Fruit fly (Drosophila melanogaster) whole organism, embryonic: Measurements from ENCODE around the gene TMEM216.

Experiments
- Ada2b ChIP-seq: fragments of 200-800 bp; sonication (Bioruptor generic); IDR thresholded peaks from 2 replicates; pipeline ENCODE4 v1.3.6; 2022; ENCODE audit warnings: missing biosample characterization, missing genetic modification characterization
- Adf1 ChIP-seq: fragments of 200-800 bp; sonication (Bioruptor generic); IDR thresholded peaks from 2 replicates; pipeline ENCODE4 v1.3.6; 2022; ENCODE audit warnings: missing biosample characterization, missing genetic modification characterization
- C15 ChIP-seq: fragments of 200-800 bp; sonication (Bioruptor generic); IDR thresholded peaks from 3 replicates; pipeline ENCODE4 v1.3.6; 2022; ENCODE audit warnings: missing biosample characterization, missing genetic modification characterization
- CG10147 ChIP-seq: fragments of 200-800 bp; sonication (Bioruptor generic); optimal IDR thresholded peaks from 2 replicates; lab custom pipeline; 2019; ENCODE audit warnings: missing biosample characterization, mild to moderate bottlenecking, missing genetic modification characterization, moderate library complexity
- CG11085 ChIP-seq: fragments of 200-800 bp; sonication (Bioruptor generic); IDR thresholded peaks from 2 replicates; pipeline ENCODE4 v1.3.6; 2022; ENCODE audit warnings: missing biosample characterization, missing genetic modification characterization
- CG12391 ChIP-seq: fragments of 200-800 bp; sonication (Bioruptor generic); optimal IDR thresholded peaks from 3 replicates; lab custom pipeline; 2018; ENCODE audit warnings: missing biosample characterization, mild to moderate bottlenecking, missing genetic modification characterization, moderate library complexity
- CG13624 ChIP-seq: fragments of 200-800 bp; sonication (Bioruptor generic); optimal IDR thresholded peaks from 2 replicates; lab custom pipeline; 2016; ENCODE audit warnings: missing biosample characterization, missing genetic modification characterization
- CG16779 ChIP-seq: fragments of 200-800 bp; sonication (Bioruptor generic); IDR thresholded peaks from 2 replicates; pipeline ENCODE4 v1.3.6; 2022; ENCODE audit warnings: missing biosample characterization, missing genetic modification characterization
- CG16813 ChIP-seq: fragments of 200-800 bp; sonication (Bioruptor generic); IDR thresholded peaks from 3 replicates; pipeline ENCODE4 v1.3.6; 2022; ENCODE audit warnings: missing biosample characterization, missing genetic modification characterization; ENCODE audit not compliant: partially characterized antibody
- CG16815 ChIP-seq: fragments of 200-800 bp; sonication (Bioruptor generic); optimal IDR thresholded peaks from 3 replicates; lab custom pipeline; 2017; ENCODE audit warnings: missing biosample characterization, mild to moderate bottlenecking, missing genetic modification characterization
- CG16863 ChIP-seq: fragments of 200-800 bp; sonication (Bioruptor generic); optimal IDR thresholded peaks from 3 replicates; lab custom pipeline; 2016; ENCODE audit warnings: missing biosample characterization, missing genetic modification characterization
- CG17912 ChIP-seq: fragments of 200-800 bp; sonication (Bioruptor generic); optimal IDR thresholded peaks from 2 replicates; lab custom pipeline; 2018; ENCODE audit warnings: missing biosample characterization, mild to moderate bottlenecking, missing genetic modification characterization
- CG1792 ChIP-seq: fragments of 200-800 bp; sonication (Bioruptor generic); optimal IDR thresholded peaks from 2 replicates; lab custom pipeline; 2016; ENCODE audit warnings: missing biosample characterization, missing genetic modification characterization
- CG30403 ChIP-seq: fragments of 200-800 bp; sonication (Bioruptor generic); optimal IDR thresholded peaks from 3 replicates; lab custom pipeline; 2016; ENCODE audit warnings: missing biosample characterization, missing genetic modification characterization
- CG31224 ChIP-seq: fragments of 200-800 bp; sonication (Bioruptor generic); IDR thresholded peaks from 2 replicates; pipeline ENCODE4 v1.3.6; 2022; ENCODE audit warnings: missing biosample characterization, missing genetic modification characterization
- CG31365 ChIP-seq: fragments of 200-800 bp; sonication (Bioruptor generic); optimal IDR thresholded peaks from 2 replicates; lab custom pipeline; 2018; ENCODE audit warnings: missing biosample characterization, mild to moderate bottlenecking, missing genetic modification characterization
- CG3163 ChIP-seq: fragments of 200-800 bp; sonication (Bioruptor generic); optimal IDR thresholded peaks from 3 replicates; lab custom pipeline; 2016; ENCODE audit warnings: missing biosample characterization, missing genetic modification characterization
- CG33213 ChIP-seq: fragments of 200-800 bp; sonication (Bioruptor generic); optimal IDR thresholded peaks from 3 replicates; lab custom pipeline; 2016; ENCODE audit warnings: missing biosample characterization, missing genetic modification characterization
- CG5245 ChIP-seq: fragments of 200-800 bp; sonication (Bioruptor generic); optimal IDR thresholded peaks from 3 replicates; lab custom pipeline; 2016; ENCODE audit warnings: missing biosample characterization, missing genetic modification characterization
- CG6254 ChIP-seq: fragments of 200-800 bp; sonication (Bioruptor generic); optimal IDR thresholded peaks from 3 replicates; lab custom pipeline; 2017; ENCODE audit warnings: mild to moderate bottlenecking, missing biosample characterization, missing genetic modification reagents, missing genetic modification characterization
- CG6683 ChIP-seq: fragments of 200-800 bp; sonication (Bioruptor generic); optimal IDR thresholded peaks from 2 replicates; lab custom pipeline; 2017; ENCODE audit warnings: missing biosample characterization, mild to moderate bottlenecking, missing genetic modification characterization, missing genetic modification reagents
- CG6791 ChIP-seq: fragments of 200-800 bp; sonication (Bioruptor generic); IDR thresholded peaks from 3 replicates; pipeline ENCODE4 v1.3.6; 2022; ENCODE audit warnings: missing biosample characterization, missing genetic modification characterization; ENCODE audit not compliant: partially characterized antibody
- CG7271 ChIP-seq: fragments of 200-800 bp; sonication (Bioruptor generic); optimal IDR thresholded peaks from 2 replicates; lab custom pipeline; 2018; ENCODE audit warnings: missing biosample characterization, mild to moderate bottlenecking, missing genetic modification characterization, moderate library complexity
- CG7928 ChIP-seq: fragments of 200-800 bp; sonication (Bioruptor generic); optimal IDR thresholded peaks from 2 replicates; lab custom pipeline; 2017; ENCODE audit warnings: missing biosample characterization, mild to moderate bottlenecking, missing genetic modification characterization
- Dp ChIP-seq: fragments of 200-800 bp; sonication (Bioruptor generic); optimal IDR thresholded peaks from 2 replicates; lab custom pipeline; 2018; ENCODE audit warnings: missing biosample characterization, mild to moderate bottlenecking, missing genetic modification characterization, moderate library complexity
- Dref ChIP-seq: fragments of 200-800 bp; sonication (Bioruptor generic); IDR thresholded peaks from 2 replicates; pipeline ENCODE4 v1.3.6; 2022; ENCODE audit warnings: missing biosample characterization, missing genetic modification characterization
- Ets65A ChIP-seq: fragments of 200-800 bp; sonication (Bioruptor generic); peaks from one replicate; lab custom pipeline; 2016; ENCODE audit warnings: missing biosample characterization, missing genetic modification characterization
- HLH54F ChIP-seq: fragments of 200-800 bp; sonication (Bioruptor generic); optimal IDR thresholded peaks from 3 replicates; lab custom pipeline; 2016; ENCODE audit warnings: missing biosample characterization, missing genetic modification characterization
- Hand ChIP-seq: fragments of 200-800 bp; sonication (Bioruptor generic); optimal IDR thresholded peaks from 2 replicates; lab custom pipeline; 2017; ENCODE audit warnings: mild to moderate bottlenecking, missing biosample characterization, missing genetic modification reagents, missing genetic modification characterization
- HmgZ ChIP-seq: fragments of 200-800 bp; sonication (Bioruptor generic); optimal IDR thresholded peaks from 2 replicates; lab custom pipeline; 2018; ENCODE audit warnings: missing biosample characterization, mild to moderate bottlenecking, missing genetic modification characterization
- Mes4 ChIP-seq: fragments of 200-800 bp; sonication (Bioruptor generic); optimal IDR thresholded peaks from 2 replicates; lab custom pipeline; 2016; ENCODE audit warnings: missing biosample characterization, missing genetic modification characterization
- NC2α ChIP-seq: fragments of 200-800 bp; sonication (Bioruptor generic); optimal IDR thresholded peaks from 2 replicates; lab custom pipeline; 2016; ENCODE audit warnings: missing biosample characterization, missing genetic modification characterization
- Nf-YC ChIP-seq: fragments of 200-800 bp; optimal IDR thresholded peaks from 3 replicates; lab custom pipeline; 2019; ENCODE audit warnings: missing biosample characterization, mild to moderate bottlenecking, missing genetic modification characterization, moderate library complexity
- Opbp ChIP-seq: fragments of 200-800 bp; sonication (Bioruptor generic); IDR thresholded peaks from 3 replicates; pipeline ENCODE4 v1.3.6; 2022; ENCODE audit warnings: missing biosample characterization, missing genetic modification characterization; ENCODE audit not compliant: partially characterized antibody
- Poxn ChIP-seq: fragments of 200-800 bp; sonication (Bioruptor generic); IDR thresholded peaks from 2 replicates; pipeline ENCODE4 v1.3.6; 2022; ENCODE audit warnings: missing biosample characterization, missing genetic modification characterization
- Ravus ChIP-seq: fragments of 200-800 bp; sonication (Bioruptor generic); IDR thresholded peaks from 2 replicates; pipeline ENCODE4 v1.3.6; 2022; ENCODE audit warnings: missing biosample characterization, missing genetic modification characterization
- Sox100B ChIP-seq: fragments of 200-800 bp; sonication (Bioruptor generic); optimal IDR thresholded peaks from 3 replicates; lab custom pipeline; 2018; ENCODE audit warnings: missing biosample characterization, mild to moderate bottlenecking, missing genetic modification characterization
- Sox102F ChIP-seq: fragments of 200-800 bp; sonication (Bioruptor generic); optimal IDR thresholded peaks from 2 replicates; lab custom pipeline; 2018; ENCODE audit warnings: missing biosample characterization, mild to moderate bottlenecking, missing genetic modification characterization, moderate library complexity
- aop ChIP-seq: fragments of 200-800 bp; sonication (Bioruptor generic); IDR thresholded peaks from 2 replicates; pipeline ENCODE4 v1.3.6; 2022; ENCODE audit warnings: missing biosample characterization, missing genetic modification characterization
- ash1 ChIP-seq: fragments of 200-800 bp; sonication (Bioruptor generic); optimal IDR thresholded peaks from 2 replicates; lab custom pipeline; 2018; ENCODE audit warnings: missing biosample characterization, mild to moderate bottlenecking, missing genetic modification characterization
- cad ChIP-seq: fragments of >200 bp; optimal IDR thresholded peaks from 2 replicates; lab custom pipeline; 2017; ENCODE audit warnings: missing biosample characterization, missing genetic modification characterization
- en ChIP-seq: fragments of 200-800 bp; sonication (Bioruptor generic); optimal IDR thresholded peaks from 2 replicates; lab custom pipeline; 2016; ENCODE audit warnings: missing biosample characterization, missing genetic modification characterization
- eyg ChIP-seq: fragments of 200-800 bp; sonication (Bioruptor generic); optimal IDR thresholded peaks from 3 replicates; lab custom pipeline; 2016; ENCODE audit warnings: missing biosample characterization, missing genetic modification characterization
- grn ChIP-seq: fragments of 200-800 bp; sonication (Bioruptor generic); optimal IDR thresholded peaks from 3 replicates; lab custom pipeline; 2017; ENCODE audit warnings: missing biosample characterization, missing genetic modification characterization
- ken ChIP-seq: fragments of 200-800 bp; sonication (Bioruptor generic); IDR thresholded peaks from 3 replicates; pipeline ENCODE4 v1.3.6; 2022; ENCODE audit warnings: missing biosample characterization, missing genetic modification characterization
- peb ChIP-seq: fragments of 200-800 bp; sonication (Bioruptor generic); IDR thresholded peaks from 2 replicates; pipeline ENCODE4 v1.3.6; 2022; ENCODE audit warnings: missing biosample characterization, missing genetic modification characterization
- ro ChIP-seq: fragments of 200-800 bp; sonication (Bioruptor generic); IDR thresholded peaks from 2 replicates; pipeline ENCODE4 v1.3.6; 2022; ENCODE audit warnings: missing biosample characterization, missing genetic modification characterization
- schlank ChIP-seq: fragments of 200-800 bp; sonication (Bioruptor generic); optimal IDR thresholded peaks from 2 replicates; lab custom pipeline; 2018; ENCODE audit warnings: missing biosample characterization, mild to moderate bottlenecking, missing genetic modification characterization
- sd ChIP-seq: fragments of 200-800 bp; sonication (Bioruptor generic); optimal IDR thresholded peaks from 3 replicates; lab custom pipeline; 2018; ENCODE audit warnings: missing biosample characterization, mild to moderate bottlenecking, missing genetic modification characterization, moderate library complexity
- stwl ChIP-seq: fragments of 200-800 bp; sonication (Bioruptor generic); optimal IDR thresholded peaks from 3 replicates; lab custom pipeline; 2018; ENCODE audit warnings: missing biosample characterization, mild to moderate bottlenecking, missing genetic modification characterization, moderate library complexity
- tll ChIP-seq, 2 experiments: fragments of 200-800 bp in 1 of 2; fragments of >200 bp in 1 of 2; sonication (Bioruptor generic) in 1 of 2; optimal IDR thresholded peaks; 2 replicates each; lab custom pipeline; 2017 to 2019; ENCODE audit warnings: missing biosample characterization in 2 of 2, missing genetic modification characterization in 2 of 2, mild to moderate bottlenecking in 1 of 2, moderate library complexity in 1 of 2

TMEM216 gene

DNA sequence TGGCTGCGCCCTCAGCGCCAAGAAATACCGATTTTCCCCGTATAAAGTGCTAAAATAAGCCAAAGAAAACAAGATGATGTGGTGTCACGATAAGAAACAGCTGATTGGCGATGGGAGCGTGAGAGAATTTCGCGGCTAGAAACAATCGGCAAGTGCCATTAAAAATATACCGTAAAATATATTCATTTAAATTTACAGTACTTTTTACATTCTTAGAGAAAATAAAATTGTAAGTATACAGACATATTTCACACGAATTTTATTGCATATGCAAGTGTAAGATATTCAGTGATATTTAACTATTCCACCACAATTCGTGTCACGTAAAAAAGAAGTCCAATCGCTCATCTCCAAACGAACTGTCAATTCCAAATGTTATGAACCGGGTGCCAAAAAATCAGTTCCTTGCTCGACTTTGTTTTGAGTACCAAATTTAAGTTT is 39.5 kb upstream of the TMEM216 start, which contains the start of the genes Unc50, CG11755 and CG8043 (continued):
- TF ChIP-seq CG7928 (GFP tag; lab: Kevin White, UChicago) = peak; percentile 20
- TF ChIP-seq CG11085 (GFP tag; lab: Robert Waterston, UW) = peak; percentile 53; the same call in 1 of the 2 replicates
- TF ChIP-seq Mes4 (GFP tag; lab: Kevin White, UChicago) = peak; percentile 27
- TF ChIP-seq Ravus (GFP tag; lab: Robert Waterston, UW) = peak; percentile 10; the same call in 1 of the 2 replicates
- no peak for TF ChIP-seq CG6683 (GFP tag; lab: Kevin White, UChicago)
- peak; percentile 22 for TF ChIP-seq schlank (tag; lab: Kevin White, UChicago)
- no peak for TF ChIP-seq sd (tag; lab: Kevin White, UChicago)
- peak; percentile 50 for TF ChIP-seq peb (GFP tag; lab: Robert Waterston, UW)
- no peak for TF ChIP-seq cad (GFP tag; lab: Kevin White, UChicago)
- TF ChIP-seq CG12391 = peak; percentile 87
- peak; percentile 71 for TF ChIP-seq CG13624 (GFP tag; lab: Kevin White, UChicago)
- TF ChIP-seq CG33213 (GFP tag; lab: Kevin White, UChicago) = peak; percentile 59
- peak; percentile 30 for TF ChIP-seq Dp (GFP tag; lab: Kevin White, UChicago)
- TF ChIP-seq ash1 (GFP tag; lab: Kevin White, UChicago) = no peak
- TF ChIP-seq CG30403 (GFP tag; lab: Kevin White, UChicago) = peak; percentile 90
- TF ChIP-seq CG3163 (GFP tag; lab: Kevin White, UChicago) = peak; percentile 9
- TF ChIP-seq eyg = peak; percentile 23
- TF ChIP-seq CG7271 (tag; lab: Kevin White, UChicago) = peak; percentile 30
- TF ChIP-seq Nf-YC (tag; lab: Kevin White, UChicago) = peak; percentile 71
- TF ChIP-seq Adf1 = peak; percentile 73
- TF ChIP-seq NC2α (GFP tag; lab: Kevin White, UChicago) = no peak
- TF ChIP-seq ken (GFP tag; lab: Robert Waterston, UW) = 0 out of 3 replicates have a peak, but pooled peaks have one; percentile 32
- peak; percentile 16; the same call in 1 of the 3 replicates for TF ChIP-seq C15
- peak; percentile 92 for TF ChIP-seq CG6791 (GFP tag; lab: Robert Waterston, UW)
- TF ChIP-seq en (GFP tag; lab: Kevin White, UChicago) = peak; percentile 8
- TF ChIP-seq Sox102F (GFP tag; lab: Kevin White, UChicago) = peak; percentile 67
- peak; percentile 57 for TF ChIP-seq CG16815 (GFP tag; lab: Kevin White, UChicago)
- TF ChIP-seq Ada2b (GFP tag; lab: Robert Waterston, UW) = peak; percentile 36; the same call in 1 of the 2 replicates
- peak; percentile 99 for TF ChIP-seq CG16813 (GFP tag; lab: Robert Waterston, UW)
- TF ChIP-seq CG6254 (GFP tag; lab: Kevin White, UChicago) = peak; percentile 41
- TF ChIP-seq CG31365 (tag; lab: Kevin White, UChicago) = peak; percentile 19
- peak; percentile 100 for TF ChIP-seq grn (GFP tag; lab: Kevin White, UChicago)
- TF ChIP-seq CG1792 (GFP tag; lab: Kevin White, UChicago) = no peak
- TF ChIP-seq Opbp (GFP tag; lab: Robert Waterston, UW) = peak; percentile 91
- TF ChIP-seq stwl (tag; lab: Kevin White, UChicago) = no peak
- TF ChIP-seq ro (GFP tag; lab: Robert Waterston, UW) = no peak
- TF ChIP-seq Ets65A (GFP tag; lab: Kevin White, UChicago) = peak; percentile 93
- TF ChIP-seq CG17912 = no peak
- no peak for TF ChIP-seq Hand (GFP tag; lab: Kevin White, UChicago)
- TF ChIP-seq CG16863 (GFP tag; lab: Kevin White, UChicago) = peak; percentile 44
- TF ChIP-seq aop = no peak
- peak; percentile 87 for TF ChIP-seq HmgZ (tag; lab: Kevin White, UChicago)
- TF ChIP-seq tll (GFP tag; optimal IDR thresholded peaks at IDR 0.05; lab: Kevin White, UChicago) = peak in 1 of 2 experiments; percentile 80
- TF ChIP-seq Sox100B (GFP tag; lab: Kevin White, UChicago) = peak; percentile 73
- TF ChIP-seq Poxn (GFP tag; lab: Robert Waterston, UW) = no peak
- peak; percentile 45 for TF ChIP-seq CG5245 (GFP tag; lab: Kevin White, UChicago)
- TF ChIP-seq Dref (GFP tag; lab: Robert Waterston, UW) = peak; percentile 36; the same call in 1 of the 2 replicates
- peak; percentile 81 for TF ChIP-seq CG10147
- no peak for TF ChIP-seq CG16779
- TF ChIP-seq CG31224 (GFP tag; lab: Robert Waterston, UW) = peak; percentile 43
- TF ChIP-seq HLH54F (GFP tag; lab: Kevin White, UChicago) = peak; percentile 69
